Worm (Caenorhabditis elegans): ENCODE results near the gene T10F2.5.

T10F2.5 gene

ce11 chrIII:5155393-5155792, 4.0 kb downstream of the T10F2.5 start:
- TF ChIP-seq hmbx-1 (tag; optimal IDR thresholded peaks at IDR 0.05) = no peak
- no peak for TF ChIP-seq hmg-4 (GFP tag; optimal IDR thresholded peaks at IDR 0.05)
- TF ChIP-seq ama-1 (optimal IDR thresholded peaks at IDR 0.05) = no peak
- no peak for TF ChIP-seq B0310.2 (tag; optimal IDR thresholded peaks at IDR 0.05)
- TF ChIP-seq F13C5.2 (tag; optimal IDR thresholded peaks at IDR 0.05) = no peak
- no peak for TF ChIP-seq ceh-36 (tag; optimal IDR thresholded peaks at IDR 0.05)
- no peak for TF ChIP-seq ets-7 (tag; optimal IDR thresholded peaks at IDR 0.05)
- TF ChIP-seq hnd-1 (tag; optimal IDR thresholded peaks at IDR 0.05) = no peak
- no peak for TF ChIP-seq tbx-37 (GFP tag; conservative IDR thresholded peaks at IDR 0.05)
- TF ChIP-seq flt-1 (GFP tag; IDR thresholded peaks at IDR 0.05) = no peak
- no peak for TF ChIP-seq scrt-1 (GFP tag; IDR thresholded peaks at IDR 0.05)
- no peak for TF ChIP-seq sea-1 (GFP tag; conservative IDR thresholded peaks at IDR 0.05)
- no peak for TF ChIP-seq aly-1 (tag; optimal IDR thresholded peaks at IDR 0.05)

- TF ChIP-seq F13C5.2 (tag; optimal IDR thresholded peaks at IDR 0.05) (peak; percentile 16), sea-1 (GFP tag; conservative IDR thresholded peaks at IDR 0.05) (no peak)
Observed at ce11 chrIII:5153137-5153536, 6.3 kb downstream of the T10F2.5 start, which contains the start of the genes rbm-42 and grwd-1. rbm-42 (minus strand) TSS chrIII:5153229. grwd-1 (plus strand) TSS chrIII:5153464.

DNA sequence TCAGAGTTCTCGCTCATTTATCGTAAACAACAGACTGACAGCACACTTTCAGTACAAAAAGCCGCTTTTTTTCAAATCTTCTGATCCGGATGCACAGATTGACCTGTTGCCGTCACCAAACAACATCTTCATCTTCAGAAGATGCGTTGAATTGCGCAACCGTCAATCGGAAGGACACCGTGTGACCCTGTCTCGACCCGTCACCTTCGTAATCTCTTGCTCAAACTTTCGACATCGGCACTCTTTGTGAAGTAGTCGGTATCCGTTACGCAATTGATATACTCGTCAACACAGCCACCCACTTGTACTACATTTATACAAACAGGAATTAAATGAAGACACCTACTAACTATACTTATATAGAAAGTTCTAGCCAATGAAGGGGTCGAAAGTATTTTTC, 8.4 kb downstream of the T10F2.5 start:
- TF ChIP-seq tbx-11 (GFP tag; IDR thresholded peaks at IDR 0.05) (no peak), B0310.2 (tag; optimal IDR thresholded peaks at IDR 0.05) (no peak), sea-1 (GFP tag; conservative IDR thresholded peaks at IDR 0.05) (no peak), scrt-1 (GFP tag; IDR thresholded peaks at IDR 0.05) (no peak), hmbx-1 (tag; optimal IDR thresholded peaks at IDR 0.05) (no peak), ceh-36 (tag; optimal IDR thresholded peaks at IDR 0.05) (no peak), ama-1 (optimal IDR thresholded peaks at IDR 0.05) (no peak), tbx-37 (GFP tag; conservative IDR thresholded peaks at IDR 0.05) (no peak), ets-7 (tag; optimal IDR thresholded peaks at IDR 0.05) (no peak), F13C5.2 (tag; optimal IDR thresholded peaks at IDR 0.05) (no peak), flt-1 (GFP tag; IDR thresholded peaks at IDR 0.05) (no peak), pes-1 (GFP tag; IDR thresholded peaks at IDR 0.05) (no peak), hmg-4 (GFP tag; optimal IDR thresholded peaks at IDR 0.05) (no peak), aly-1 (tag; optimal IDR thresholded peaks at IDR 0.05) (no peak), tra-4 (tag; optimal IDR thresholded peaks at IDR 0.05) (no peak), hnd-1 (tag; optimal IDR thresholded peaks at IDR 0.05) (no peak), ceh-13 (GFP tag; optimal IDR thresholded peaks at IDR 0.05) (no peak)

DNA sequence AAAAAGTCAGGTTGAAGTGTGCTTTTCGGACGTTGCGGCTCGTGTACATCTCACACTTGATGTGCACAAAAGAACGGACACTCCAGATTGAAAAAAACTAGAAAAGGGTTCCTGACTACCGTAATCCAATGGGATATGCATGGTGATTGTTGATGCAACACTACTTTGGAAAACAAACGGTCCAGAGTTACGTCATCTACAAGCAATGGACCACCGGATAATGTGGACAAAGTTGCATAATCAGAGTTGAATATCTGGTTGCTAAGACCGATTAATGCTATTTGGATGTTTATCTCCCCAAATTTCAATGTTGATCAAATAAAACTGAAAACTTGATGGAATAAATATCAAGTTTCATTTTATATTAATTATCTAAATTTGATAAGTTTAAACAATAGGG, 9.4 kb downstream of the T10F2.5 start:
- TF ChIP-seq tra-4 (tag; optimal IDR thresholded peaks at IDR 0.05) = no peak
- no peak for TF ChIP-seq ets-7 (tag; optimal IDR thresholded peaks at IDR 0.05)
- TF ChIP-seq tbx-11 (GFP tag; IDR thresholded peaks at IDR 0.05) = no peak
- no peak for TF ChIP-seq hmg-4 (GFP tag; optimal IDR thresholded peaks at IDR 0.05)
- no peak for TF ChIP-seq scrt-1 (GFP tag; IDR thresholded peaks at IDR 0.05)
- TF ChIP-seq ceh-13 (GFP tag; optimal IDR thresholded peaks at IDR 0.05) = no peak
- TF ChIP-seq B0310.2 (tag; optimal IDR thresholded peaks at IDR 0.05) = no peak
- TF ChIP-seq sea-1 (GFP tag; conservative IDR thresholded peaks at IDR 0.05) = no peak
- no peak for TF ChIP-seq hmbx-1 (tag; optimal IDR thresholded peaks at IDR 0.05)
- no peak for TF ChIP-seq flt-1 (GFP tag; IDR thresholded peaks at IDR 0.05)
- no peak for TF ChIP-seq ceh-36 (tag; optimal IDR thresholded peaks at IDR 0.05)
- no peak for TF ChIP-seq ama-1 (optimal IDR thresholded peaks at IDR 0.05)
- TF ChIP-seq aly-1 (tag; optimal IDR thresholded peaks at IDR 0.05) = no peak
- TF ChIP-seq pes-1 (GFP tag; IDR thresholded peaks at IDR 0.05) = no peak
- no peak for TF ChIP-seq tbx-37 (GFP tag; conservative IDR thresholded peaks at IDR 0.05)
- TF ChIP-seq hnd-1 (tag; optimal IDR thresholded peaks at IDR 0.05) = no peak

DNA sequence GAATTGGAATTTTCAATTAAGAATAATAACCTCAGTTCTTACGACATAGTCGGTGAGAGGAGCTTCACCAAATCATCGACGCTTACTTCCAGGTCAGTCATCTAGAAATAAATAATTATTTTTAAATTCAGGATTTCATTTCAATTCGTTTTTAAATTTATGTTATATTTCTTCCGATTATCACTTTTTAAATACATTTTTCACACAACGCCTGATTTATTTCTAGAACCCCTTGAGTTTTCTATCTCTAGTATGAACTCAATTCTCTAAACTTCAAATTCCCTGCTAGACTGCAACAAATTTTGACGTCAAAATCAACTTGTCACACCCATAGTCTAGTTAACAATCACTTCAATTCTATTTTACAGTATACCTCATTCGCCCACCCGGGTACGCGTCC, 9.9 kb downstream of the T10F2.5 start, which contains the start of gene Y54H5A.2:
Gene Y54H5A.2 (minus strand): TSS at position 101 of the 400 bp plus-strand sequence.
- TF ChIP-seq ceh-13 (GFP tag; optimal IDR thresholded peaks at IDR 0.05) (no peak), ceh-36 (tag; optimal IDR thresholded peaks at IDR 0.05) (no peak), ets-7 (tag; optimal IDR thresholded peaks at IDR 0.05) (no peak), hmbx-1 (tag; optimal IDR thresholded peaks at IDR 0.05) (no peak), hnd-1 (tag; optimal IDR thresholded peaks at IDR 0.05) (no peak), pes-1 (GFP tag; IDR thresholded peaks at IDR 0.05) (no peak), aly-1 (tag; optimal IDR thresholded peaks at IDR 0.05) (no peak), flt-1 (GFP tag; IDR thresholded peaks at IDR 0.05) (no peak), tra-4 (tag; optimal IDR thresholded peaks at IDR 0.05) (no peak), scrt-1 (GFP tag; IDR thresholded peaks at IDR 0.05) (no peak), B0310.2 (tag; optimal IDR thresholded peaks at IDR 0.05) (no peak), tbx-11 (GFP tag; IDR thresholded peaks at IDR 0.05) (no peak), hmg-4 (GFP tag; optimal IDR thresholded peaks at IDR 0.05) (no peak), tbx-37 (GFP tag; conservative IDR thresholded peaks at IDR 0.05) (no peak), ama-1 (optimal IDR thresholded peaks at IDR 0.05) (no peak)

DNA sequence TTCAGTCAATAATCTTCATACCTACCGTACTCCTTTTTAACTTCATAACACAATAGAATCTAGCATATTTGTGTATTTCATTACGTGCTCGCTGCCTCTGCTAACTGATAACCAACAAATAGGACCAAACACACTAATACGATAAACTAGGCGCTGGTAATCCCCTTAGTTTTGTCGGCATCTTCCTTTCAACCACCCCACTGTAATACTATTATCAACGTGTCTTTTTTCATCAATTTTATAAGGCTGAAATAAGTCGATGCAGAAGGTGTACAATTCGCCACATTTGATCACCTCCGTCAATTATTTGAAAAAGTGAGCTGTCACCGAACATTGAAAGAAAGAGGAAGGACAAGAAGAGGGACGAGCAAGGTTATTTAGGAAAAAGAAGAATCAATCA, 12.0 kb downstream of the T10F2.5 start:
- TF ChIP-seq tra-4 (tag; optimal IDR thresholded peaks at IDR 0.05) (no peak), hmbx-1 (tag; optimal IDR thresholded peaks at IDR 0.05) (no peak), F13C5.2 (tag; optimal IDR thresholded peaks at IDR 0.05) (no peak), ceh-13 (GFP tag; optimal IDR thresholded peaks at IDR 0.05) (no peak), tbx-11 (GFP tag; IDR thresholded peaks at IDR 0.05) (no peak), sea-1 (GFP tag; conservative IDR thresholded peaks at IDR 0.05) (no peak), pes-1 (GFP tag; IDR thresholded peaks at IDR 0.05) (no peak), ceh-36 (tag; optimal IDR thresholded peaks at IDR 0.05) (no peak), ama-1 (optimal IDR thresholded peaks at IDR 0.05) (no peak), aly-1 (tag; optimal IDR thresholded peaks at IDR 0.05) (no peak), hnd-1 (tag; optimal IDR thresholded peaks at IDR 0.05) (no peak), scrt-1 (GFP tag; IDR thresholded peaks at IDR 0.05) (no peak), ets-7 (tag; optimal IDR thresholded peaks at IDR 0.05) (no peak), tbx-37 (GFP tag; conservative IDR thresholded peaks at IDR 0.05) (no peak), flt-1 (GFP tag; IDR thresholded peaks at IDR 0.05) (no peak), hmg-4 (GFP tag; optimal IDR thresholded peaks at IDR 0.05) (no peak)

- TF ChIP-seq aly-1 (tag; optimal IDR thresholded peaks at IDR 0.05) (no peak), ets-7 (tag; optimal IDR thresholded peaks at IDR 0.05) (no peak), ceh-36 (tag; optimal IDR thresholded peaks at IDR 0.05) (no peak), ama-1 (optimal IDR thresholded peaks at IDR 0.05) (no peak), scrt-1 (GFP tag; IDR thresholded peaks at IDR 0.05) (no peak), sea-1 (GFP tag; conservative IDR thresholded peaks at IDR 0.05) (no peak), hnd-1 (tag; optimal IDR thresholded peaks at IDR 0.05) (no peak), pes-1 (GFP tag; IDR thresholded peaks at IDR 0.05) (no peak), F13C5.2 (tag; optimal IDR thresholded peaks at IDR 0.05) (no peak), ceh-13 (GFP tag; optimal IDR thresholded peaks at IDR 0.05) (no peak)
Observed at ce11 chrIII:5146749-5147148, 12.7 kb downstream of the T10F2.5 start.

All from whole organism, early embryonic.